Worm (Caenorhabditis elegans) whole organism, L3 larva: ENCODE measurements around the gene C56C10.7.

ENCODE experiments used
- ama-1 ChIP-seq: fragments of 150-350 bp; optimal IDR thresholded peaks from 2 replicates; lab custom pipeline; 2018
- ceh-82 ChIP-seq: fragments of 150-350 bp; optimal IDR thresholded peaks from 2 replicates; lab custom pipeline; 2014; ENCODE audit warnings: missing biosample characterization, missing genetic modification characterization
- daf-12 ChIP-seq: fragments of 150-350 bp; optimal IDR thresholded peaks from 2 replicates; lab custom pipeline; 2014; ENCODE audit warnings: missing biosample characterization, missing genetic modification reagents, missing genetic modification characterization
- egl-27 ChIP-seq: sonication (generic microtip); optimal IDR thresholded peaks from 4 replicates; lab custom pipeline; 2017; ENCODE audit warnings: missing biosample characterization, missing genetic modification reagents, missing genetic modification characterization
- elt-3 ChIP-seq, 3 experiments: fragments of 150-350 bp in 1 of 3; sonication (generic microtip) in 2 of 3; optimal IDR thresholded peaks; 2 replicates in 2 of 3; 4 replicates in 1 of 3; lab custom pipeline; 2014 to 2017; ENCODE audit warnings: missing biosample characterization in 3 of 3, missing genetic modification characterization in 3 of 3
- fos-1 ChIP-seq: fragments of 150-350 bp; optimal IDR thresholded peaks from 2 replicates; lab custom pipeline; 2014; ENCODE audit warnings: missing biosample characterization, missing genetic modification characterization
- nhr-11 ChIP-seq: fragments of 150-350 bp; optimal IDR thresholded peaks from 2 replicates; lab custom pipeline; 2014; ENCODE audit warnings: missing biosample characterization, missing genetic modification characterization
- pha-4 ChIP-seq: fragments of 150-350 bp; optimal IDR thresholded peaks from 2 replicates; lab custom pipeline; 2014; ENCODE audit warnings: missing biosample characterization, missing genetic modification reagents, missing genetic modification characterization

DNA sequence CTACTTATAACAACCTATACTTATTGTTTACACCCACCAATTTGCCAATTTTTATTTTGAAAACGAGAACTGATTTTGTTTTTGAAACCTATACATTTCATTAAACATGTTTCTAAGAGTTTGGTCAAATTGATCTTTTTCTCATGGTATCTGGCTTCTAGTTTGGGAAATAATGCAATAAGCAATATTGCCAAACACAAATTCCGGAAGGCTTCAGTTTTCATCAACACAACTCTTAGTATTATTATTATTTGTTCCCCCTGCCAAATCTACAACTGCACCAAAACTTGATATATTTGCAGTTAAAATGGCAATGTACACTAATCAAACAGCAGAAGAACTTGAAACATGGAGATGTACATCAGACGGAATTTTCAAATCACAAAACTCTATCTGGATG, 18.7 kb downstream of the C56C10.7 start, which contains the start of gene sra-27:
- TF ChIP-seq egl-27 (tag; lab: Kevin White, UChicago) (no peak), elt-3 (tag; optimal IDR thresholded peaks at IDR 0.05; lab: Kevin White, UChicago) (no peak), ceh-82 (no peak), fos-1 (tag; lab: Kevin White, UChicago) (no peak), pha-4 (tag; lab: Kevin White, UChicago) (no peak), ama-1 (no peak), daf-12 (no peak), nhr-11 (no peak)
